Worm (Caenorhabditis elegans): ENCODE measurements around the gene F58D12.3.

Gene F58D12.3

ce11 chrV:14082453-14082852 lies 24.8 kb downstream of the F58D12.3 start, which contains the start of gene D1086.10:
TSS of gene D1086.10 (plus strand) at chrV:14082753.
- no peak for TF ChIP-seq lin-13 (GFP tag; optimal IDR thresholded peaks at IDR 0.05)
- TF ChIP-seq dve-1 (tag; optimal IDR thresholded peaks at IDR 0.05; ENCODE audit: insufficient read depth), result peak; percentile 38
- TF ChIP-seq daf-19 (GFP tag; conservative IDR thresholded peaks at IDR 0.05), result no peak

- TF ChIP-seq F26F4.8 (GFP tag; conservative IDR thresholded peaks at IDR 0.05), result no peak
- peak in 1 of 2 experiments; percentile 49 for TF ChIP-seq unc-62 (GFP tag; optimal IDR thresholded peaks at IDR 0.05 in 1 of 2)
- TF ChIP-seq unc-62 (tag; optimal IDR thresholded peaks at IDR 0.05), result no peak
Observed at ce11 chrV:14083970-14084369, 26.3 kb downstream of the F58D12.3 start, which contains the start of gene D1086.7. TSS of gene D1086.7 (plus strand) at chrV:14084270.

ce11 chrV:14085589-14085988 lies 27.9 kb downstream of the F58D12.3 start, which contains the start of gene D1086.18:
TSS of gene D1086.18 (plus strand) at chrV:14085889.
- TF ChIP-seq nhr-102 (tag; optimal IDR thresholded peaks at IDR 0.05) (no peak), mes-2 (tag; optimal IDR thresholded peaks at IDR 0.05; ENCODE audit: poor library complexity, severe bottlenecking) (no peak), php-3 (GFP tag; IDR thresholded peaks at IDR 0.05) (no peak), ctbp-1 (GFP tag; IDR thresholded peaks at IDR 0.05) (no peak), pqm-1 (tag; optimal IDR thresholded peaks at IDR 0.05) (no peak), dmd-8 (GFP tag; IDR thresholded peaks at IDR 0.05) (no peak), hif-1 (tag; optimal IDR thresholded peaks at IDR 0.05) (no peak), ceh-32 (tag; optimal IDR thresholded peaks at IDR 0.05; ENCODE audit: poor library complexity) (no peak), cey-2 (tag; optimal IDR thresholded peaks at IDR 0.05; ENCODE audit: borderline replicate concordance, insufficient read depth) (no peak), nhr-11 (tag; optimal IDR thresholded peaks at IDR 0.05) (no peak), dmd-6 (GFP tag; IDR thresholded peaks at IDR 0.05) (no peak), daf-12 (tag; optimal IDR thresholded peaks at IDR 0.05) (no peak), lir-3 (tag; optimal IDR thresholded peaks at IDR 0.05) (no peak), nhr-77 (tag; optimal IDR thresholded peaks at IDR 0.05) (no peak), nhr-111 (GFP tag; optimal IDR thresholded peaks at IDR 0.05) (no peak), fkh-10 (GFP tag; optimal IDR thresholded peaks at IDR 0.05) (no peak), F37D6.2 (tag; optimal IDR thresholded peaks at IDR 0.05) (no peak), arid-1 (GFP tag; conservative IDR thresholded peaks at IDR 0.05) (no peak), Y75B8A.6 (GFP tag; IDR thresholded peaks at IDR 0.05) (no peak)

- no peak for TF ChIP-seq ceh-28 (tag; optimal IDR thresholded peaks at IDR 0.05)
- TF ChIP-seq ceh-82 (tag; optimal IDR thresholded peaks at IDR 0.05), result no peak
Observed at ce11 chrV:14088051-14088450, 30.4 kb downstream of the F58D12.3 start, which contains the start of gene D1086.19. TSS of gene D1086.19 (plus strand) at chrV:14088351.

ce11 chrV:14090309-14090967 lies 32.8 kb downstream of the F58D12.3 start, which contains the start of the genes D1086.5 and him-5:
TSS of gene D1086.5 (minus strand) at chrV:14090359.
TSS of gene him-5 (plus strand) at chrV:14090426.
- TF ChIP-seq aha-1 (tag) (no peak), nhr-77 (tag; optimal IDR thresholded peaks at IDR 0.05) (no peak), F44E2.7 (GFP tag; IDR thresholded peaks at IDR 0.05) (no peak), unc-62 (GFP tag; optimal IDR thresholded peaks at IDR 0.05 in 1 of 2) (peak in 1 of 2 experiments; percentile 57), unc-62 (tag; optimal IDR thresholded peaks at IDR 0.05) (no peak), dmd-6 (GFP tag; IDR thresholded peaks at IDR 0.05) (no peak)

ce11 chrV:14092403-14092802 lies 34.8 kb downstream of the F58D12.3 start, which contains the start of gene D1086.3:
TSS of gene D1086.3 (plus strand) at chrV:14092792.
- TF ChIP-seq lin-13 (GFP tag; optimal IDR thresholded peaks at IDR 0.05) (peak; percentile 23), nhr-111 (GFP tag; optimal IDR thresholded peaks at IDR 0.05) (no peak), F49E8.2 (tag; optimal IDR thresholded peaks at IDR 0.05; ENCODE audit: borderline replicate concordance) (peak; percentile 85), hlh-30 (tag; optimal IDR thresholded peaks at IDR 0.05; ENCODE audit: insufficient read depth) (peak; percentile 38), lsy-2 (tag; optimal IDR thresholded peaks at IDR 0.05) (peak in 1 of 2 experiments; percentile 37), aly-2 (tag; optimal IDR thresholded peaks at IDR 0.05) (no peak), nhr-41 (GFP tag; IDR thresholded peaks at IDR 0.05) (no peak), tag-97 (GFP tag; IDR thresholded peaks at IDR 0.05) (no peak), nhr-76 (tag; optimal IDR thresholded peaks at IDR 0.05) (no peak), mep-1 (tag; optimal IDR thresholded peaks at IDR 0.05) (no peak), dmd-9 (GFP tag; IDR thresholded peaks at IDR 0.05) (no peak), nhr-42 (GFP tag; IDR thresholded peaks at IDR 0.05) (no peak), snpc-4 (tag; optimal IDR thresholded peaks at IDR 0.05) (peak; percentile 88), cey-2 (tag; optimal IDR thresholded peaks at IDR 0.05; ENCODE audit: borderline replicate concordance, insufficient read depth) (no peak), mxl-2 (GFP tag; conservative IDR thresholded peaks at IDR 0.05) (no peak)
